Worm (Caenorhabditis elegans) whole organism, early embryonic: ENCODE measurements around the gene pigg-1.

Experiments
- F13C5.2 ChIP-seq: sonication (generic microtip); optimal IDR thresholded peaks from 2 replicates; lab custom pipeline; 2017; ENCODE audit warnings: mild to moderate bottlenecking, missing genetic modification characterization, inconsistent platforms, missing compliant biosample characterization
- aly-1 ChIP-seq: sonication (generic microtip); optimal IDR thresholded peaks from 2 replicates; lab custom pipeline; 2016; ENCODE audit warnings: missing genetic modification characterization, missing compliant biosample characterization
- ama-1 ChIP-seq: fragments of 150-350 bp; optimal IDR thresholded peaks from 2 replicates; lab custom pipeline; 2014
- ceh-13 ChIP-seq: fragments of 200-800 bp; sonication (Bioruptor generic); optimal IDR thresholded peaks from 2 replicates; lab custom pipeline; 2018; ENCODE audit warnings: mild to moderate bottlenecking, missing genetic modification characterization, missing compliant biosample characterization
- ceh-36 ChIP-seq: sonication (generic microtip); optimal IDR thresholded peaks from 2 replicates; lab custom pipeline; 2016; ENCODE audit warnings: missing genetic modification characterization, inconsistent platforms, missing compliant biosample characterization
- ets-7 ChIP-seq: sonication (generic microtip); optimal IDR thresholded peaks from 2 replicates; lab custom pipeline; 2016; ENCODE audit warnings: missing genotype, missing genetic modification characterization, missing compliant biosample characterization
- flt-1 ChIP-seq: fragments of 200-800 bp; sonication (Bioruptor generic); IDR thresholded peaks from 2 replicates; pipeline ENCODE4 v1.3.6; 2022; ENCODE audit warnings: missing genetic modification characterization, missing compliant biosample characterization
- hmbx-1 ChIP-seq: sonication (generic microtip); optimal IDR thresholded peaks from 2 replicates; lab custom pipeline; 2016; ENCODE audit warnings: mild to moderate bottlenecking, missing genetic modification characterization, missing compliant biosample characterization
- hmg-4 ChIP-seq: fragments of 200-800 bp; sonication (Bioruptor generic); optimal IDR thresholded peaks from 2 replicates; lab custom pipeline; 2018; ENCODE audit warnings: mild to moderate bottlenecking, missing genetic modification characterization, missing compliant biosample characterization
- tbx-37 ChIP-seq: fragments of 200-800 bp; sonication (Bioruptor generic); conservative IDR thresholded peaks from 2 replicates; pipeline ENCODE4 v1.3.6; 2022; ENCODE audit warnings: missing genetic modification reagents, missing genetic modification characterization, missing compliant biosample characterization

- TF ChIP-seq hmbx-1 (tag; lab: Kevin White, UChicago) = no peak
- no peak for TF ChIP-seq ets-7 (tag; lab: Kevin White, UChicago)
- TF ChIP-seq aly-1 (tag; lab: Kevin White, UChicago) = no peak
- TF ChIP-seq F13C5.2 (tag; lab: Kevin White, UChicago) = no peak
- TF ChIP-seq hmg-4 (GFP tag; lab: Kevin White, UChicago) = no peak
- no peak for TF ChIP-seq ama-1
- no peak for TF ChIP-seq ceh-13
- TF ChIP-seq ceh-36 = no peak
- no peak for TF ChIP-seq flt-1 (GFP tag; lab: Robert Waterston, UW)
- TF ChIP-seq tbx-37 = no peak
Observed at ce11 chrII:8602337-8602944, 2.4 kb upstream of the pigg-1 start, which contains the start of the genes cpf-1 and rpl-26.
